Worm (Caenorhabditis elegans) whole organism, L1 larva: ENCODE results near the gene cyn-12.

Source experiments
- C04F5.9 ChIP-seq: sonication (generic microtip); optimal IDR thresholded peaks from 2 replicates; lab custom pipeline; 2016; ENCODE audit warnings: missing genetic modification characterization, missing compliant biosample characterization
- C34B4.2 ChIP-seq: sonication (generic microtip); optimal IDR thresholded peaks from 2 replicates; lab custom pipeline; 2017; ENCODE audit warnings: mild to moderate bottlenecking, missing genetic modification characterization, missing compliant biosample characterization
- Y116A8C.19 ChIP-seq: sonication (generic microtip); optimal IDR thresholded peaks from 2 replicates; lab custom pipeline; 2016; ENCODE audit warnings: missing compliant biosample characterization, missing genetic modification characterization, borderline replicate concordance
- alr-1 ChIP-seq: fragments of 200-800 bp; sonication (Bioruptor generic); optimal IDR thresholded peaks from 2 replicates; lab custom pipeline; 2018; ENCODE audit warnings: borderline replicate concordance, mild to moderate bottlenecking, missing genetic modification characterization, missing compliant biosample characterization
- aly-2 ChIP-seq: fragments of 150-350 bp; optimal IDR thresholded peaks from 2 replicates; lab custom pipeline; 2014; ENCODE audit warnings: missing biosample characterization, missing genetic modification characterization
- ama-1 ChIP-seq: fragments of 150-350 bp; optimal IDR thresholded peaks from 2 replicates; lab custom pipeline; 2014
- blmp-1 ChIP-seq: fragments of 150-350 bp; optimal IDR thresholded peaks from 2 replicates; lab custom pipeline; 2014; ENCODE audit warnings: missing biosample characterization, missing genetic modification characterization
- ceh-63 ChIP-seq: fragments of 200-800 bp; sonication (Bioruptor generic); optimal IDR thresholded peaks from 2 replicates; lab custom pipeline; 2018; ENCODE audit warnings: mild to moderate bottlenecking, missing genetic modification characterization, missing compliant biosample characterization
- ceh-8 ChIP-seq: fragments of 200-800 bp; sonication (Bioruptor generic); optimal IDR thresholded peaks from 2 replicates; lab custom pipeline; 2018; ENCODE audit warnings: mild to moderate bottlenecking, missing genetic modification characterization, moderate library complexity, missing compliant biosample characterization
- ceh-88 ChIP-seq: fragments of 200-800 bp; sonication (Bioruptor generic); IDR thresholded peaks from 2 replicates; pipeline ENCODE4 v1.3.6; 2022; ENCODE audit warnings: missing genetic modification characterization, missing compliant biosample characterization
- ceh-90 ChIP-seq: sonication (generic microtip); optimal IDR thresholded peaks from 2 replicates; lab custom pipeline; 2016; ENCODE audit warnings: missing genetic modification characterization, missing compliant biosample characterization
- dpl-1 ChIP-seq, 3 experiments: fragments of 150-350 bp in 2 of 3; sonication (generic microtip) in 1 of 3; optimal IDR thresholded peaks; 2 replicates each; lab custom pipeline; 2014 to 2017; ENCODE audit warnings: missing biosample characterization in 3 of 3, missing genetic modification characterization in 3 of 3, missing genetic modification reagents in 3 of 3
- efl-1 ChIP-seq, 4 experiments: fragments of 150-350 bp; optimal IDR thresholded peaks in 3 of 4; peaks in 1 of 4; 1 replicate in 1 of 4; 2 replicates in 3 of 4; lab custom pipeline; 2014; ENCODE audit warnings: missing biosample characterization in 2 of 4, missing genetic modification characterization in 2 of 4, missing genetic modification reagents in 2 of 4
- efl-3 ChIP-seq: fragments of 200-800 bp; sonication (Bioruptor generic); optimal IDR thresholded peaks from 2 replicates; lab custom pipeline; 2018; ENCODE audit warnings: mild to moderate bottlenecking, missing genetic modification characterization, missing compliant biosample characterization
- elt-3 ChIP-seq, 6 experiments: fragments of 150-350 bp in 1 of 6; sonication (generic microtip); optimal IDR thresholded peaks; 2 replicates each; lab custom pipeline; 2017 to 2018; ENCODE audit warnings: missing biosample characterization in 6 of 6, missing genetic modification characterization in 6 of 6, inconsistent platforms in 1 of 6
- ets-5 ChIP-seq: fragments of 200-800 bp; sonication (Bioruptor generic); IDR thresholded peaks from 2 replicates; pipeline ENCODE4 v1.3.6; 2022; ENCODE audit warnings: missing genetic modification characterization, missing compliant biosample characterization
- fos-1 ChIP-seq: fragments of 150-350 bp; optimal IDR thresholded peaks from 2 replicates; lab custom pipeline; 2014; ENCODE audit warnings: missing biosample characterization, missing genetic modification characterization
- hlh-17 ChIP-seq: fragments of 200-800 bp; sonication (Bioruptor generic); optimal IDR thresholded peaks from 2 replicates; lab custom pipeline; 2018; ENCODE audit warnings: missing genetic modification characterization, mild to moderate bottlenecking, missing compliant biosample characterization, moderate library complexity, borderline replicate concordance
- hpl-2 ChIP-seq: fragments of 150-350 bp; optimal IDR thresholded peaks from 2 replicates; lab custom pipeline; 2014; ENCODE audit warnings: missing biosample characterization, missing genetic modification reagents, missing genetic modification characterization
- irx-1 ChIP-seq: sonication (generic microtip); optimal IDR thresholded peaks from 2 replicates; lab custom pipeline; 2016; ENCODE audit warnings: missing genetic modification characterization, missing compliant biosample characterization
- isw-1 ChIP-seq: fragments of 200-800 bp; sonication (Bioruptor generic); IDR thresholded peaks from 2 replicates; pipeline ENCODE4 v1.3.6; 2022; ENCODE audit warnings: missing genetic modification characterization, missing compliant biosample characterization
- jun-1 ChIP-seq: fragments of 150-350 bp; optimal IDR thresholded peaks from 2 replicates; lab custom pipeline; 2014; ENCODE audit warnings: missing biosample characterization, missing genetic modification reagents, missing genetic modification characterization
- lin-13 ChIP-seq: fragments of 150-350 bp; optimal IDR thresholded peaks from 2 replicates; lab custom pipeline; 2014; ENCODE audit warnings: missing biosample characterization, missing genetic modification reagents, missing genetic modification characterization
- lin-14 ChIP-seq: fragments of 200-800 bp; sonication (Bioruptor generic); optimal IDR thresholded peaks from 2 replicates; lab custom pipeline; 2018; ENCODE audit warnings: mild to moderate bottlenecking, missing genetic modification characterization, moderate library complexity, missing compliant biosample characterization
- lin-15B ChIP-seq: fragments of 150-350 bp; sonication (generic microtip); optimal IDR thresholded peaks from 3 replicates; lab custom pipeline; 2014; ENCODE audit warnings: missing biosample characterization, missing genetic modification characterization
- lin-35 ChIP-seq, 2 experiments: fragments of 150-350 bp; optimal IDR thresholded peaks; 2 replicates each; lab custom pipeline; 2014; ENCODE audit warnings: missing biosample characterization in 2 of 2, missing genetic modification characterization in 2 of 2, missing genetic modification reagents in 2 of 2
- lin-39 ChIP-seq: fragments of 150-350 bp; optimal IDR thresholded peaks from 2 replicates; lab custom pipeline; 2014; ENCODE audit warnings: missing biosample characterization, missing genetic modification reagents, missing genetic modification characterization
- lir-3 ChIP-seq: sonication (generic microtip); optimal IDR thresholded peaks from 2 replicates; lab custom pipeline; 2016; ENCODE audit warnings: mild to moderate bottlenecking, missing genetic modification characterization, moderate library complexity, missing compliant biosample characterization; ENCODE audit not compliant: poor library complexity
- lsy-2 ChIP-seq, 2 experiments: fragments of 150-350 bp; optimal IDR thresholded peaks; 2 replicates each; lab custom pipeline; 2014; ENCODE audit warnings: missing biosample characterization in 2 of 2, missing genetic modification characterization in 2 of 2
- mab-9 ChIP-seq: fragments of 200-800 bp; sonication (Bioruptor generic); IDR thresholded peaks from 2 replicates; pipeline ENCODE4 v1.3.6; 2022; ENCODE audit warnings: missing genetic modification reagents, missing genetic modification characterization, missing compliant biosample characterization
- nhr-11 ChIP-seq: fragments of 150-350 bp; optimal IDR thresholded peaks from 2 replicates; lab custom pipeline; 2014; ENCODE audit warnings: missing biosample characterization, missing genetic modification characterization
- nhr-19 ChIP-seq: fragments of 200-800 bp; sonication (Bioruptor generic); conservative IDR thresholded peaks from 2 replicates; pipeline ENCODE4 v1.3.6; 2022; ENCODE audit warnings: missing genetic modification characterization, missing compliant biosample characterization
- nhr-237 ChIP-seq: fragments of 150-350 bp; optimal IDR thresholded peaks from 2 replicates; lab custom pipeline; 2014; ENCODE audit warnings: missing biosample characterization, missing genetic modification characterization
- nhr-28 ChIP-seq: fragments of 150-350 bp; optimal IDR thresholded peaks from 2 replicates; lab custom pipeline; 2014; ENCODE audit warnings: missing biosample characterization, missing genetic modification characterization
- nhr-47 ChIP-seq: sonication (generic microtip); optimal IDR thresholded peaks from 2 replicates; lab custom pipeline; 2016; ENCODE audit warnings: mild to moderate bottlenecking, missing genetic modification characterization, moderate library complexity, missing compliant biosample characterization
- nhr-71 ChIP-seq: sonication (generic microtip); optimal IDR thresholded peaks from 2 replicates; lab custom pipeline; 2016; ENCODE audit warnings: mild to moderate bottlenecking, missing genetic modification characterization, moderate library complexity, missing compliant biosample characterization
- nhr-76 ChIP-seq: sonication (generic microtip); optimal IDR thresholded peaks from 2 replicates; lab custom pipeline; 2017; ENCODE audit warnings: missing biosample characterization, missing genetic modification characterization
- nhr-85 ChIP-seq: sonication (generic microtip); peaks from one replicate; lab custom pipeline; 2016; ENCODE audit warnings: missing genetic modification characterization, inconsistent platforms, missing compliant biosample characterization
- nhr-90 ChIP-seq: sonication (generic microtip); optimal IDR thresholded peaks from 2 replicates; lab custom pipeline; 2016; ENCODE audit warnings: mild to moderate bottlenecking, missing genetic modification characterization, missing compliant biosample characterization; ENCODE audit not compliant: poor library complexity
- pax-3 ChIP-seq: fragments of 200-800 bp; sonication (Bioruptor generic); optimal IDR thresholded peaks from 2 replicates; lab custom pipeline; 2018; ENCODE audit warnings: mild to moderate bottlenecking, missing genetic modification characterization, moderate library complexity, missing compliant biosample characterization
- rnt-1 ChIP-seq: sonication (generic microtip); optimal IDR thresholded peaks from 2 replicates; lab custom pipeline; 2016; ENCODE audit warnings: mild to moderate bottlenecking, missing genetic modification characterization, moderate library complexity, missing compliant biosample characterization
- snpc-4 ChIP-seq: fragments of 150-350 bp; optimal IDR thresholded peaks from 2 replicates; lab custom pipeline; 2014; ENCODE audit warnings: missing biosample characterization, missing genetic modification characterization
- unc-130 ChIP-seq: fragments of 150-350 bp; optimal IDR thresholded peaks from 2 replicates; lab custom pipeline; 2017; ENCODE audit warnings: missing biosample characterization, missing genetic modification characterization, inconsistent platforms
- unc-62 ChIP-seq: fragments of 150-350 bp; optimal IDR thresholded peaks from 2 replicates; lab custom pipeline; 2014; ENCODE audit warnings: missing biosample characterization, missing genetic modification reagents, missing genetic modification characterization
- unc-98 ChIP-seq: fragments of 200-800 bp; sonication (Bioruptor generic); IDR thresholded peaks from 2 replicates; pipeline ENCODE4 v1.3.6; 2022; ENCODE audit warnings: missing genetic modification characterization, missing compliant biosample characterization
- vab-15 ChIP-seq: sonication (generic microtip); optimal IDR thresholded peaks from 2 replicates; lab custom pipeline; 2017; ENCODE audit warnings: missing genotype, mild to moderate bottlenecking, missing genetic modification characterization, missing compliant biosample characterization
- xbp-1 ChIP-seq: sonication (generic microtip); optimal IDR thresholded peaks from 2 replicates; lab custom pipeline; 2016; ENCODE audit warnings: missing genetic modification characterization, missing compliant biosample characterization
- zag-1 ChIP-seq: fragments of 150-350 bp; optimal IDR thresholded peaks from 2 replicates; lab custom pipeline; 2014; ENCODE audit warnings: missing biosample characterization, missing genetic modification characterization
- ztf-11 ChIP-seq, 2 experiments: sonication (generic microtip); optimal IDR thresholded peaks; 2 replicates each; lab custom pipeline; 2016 to 2017; ENCODE audit warnings: missing genetic modification characterization in 2 of 2, missing biosample characterization in 1 of 2, missing compliant biosample characterization in 1 of 2

The cyn-12 gene

DNA sequence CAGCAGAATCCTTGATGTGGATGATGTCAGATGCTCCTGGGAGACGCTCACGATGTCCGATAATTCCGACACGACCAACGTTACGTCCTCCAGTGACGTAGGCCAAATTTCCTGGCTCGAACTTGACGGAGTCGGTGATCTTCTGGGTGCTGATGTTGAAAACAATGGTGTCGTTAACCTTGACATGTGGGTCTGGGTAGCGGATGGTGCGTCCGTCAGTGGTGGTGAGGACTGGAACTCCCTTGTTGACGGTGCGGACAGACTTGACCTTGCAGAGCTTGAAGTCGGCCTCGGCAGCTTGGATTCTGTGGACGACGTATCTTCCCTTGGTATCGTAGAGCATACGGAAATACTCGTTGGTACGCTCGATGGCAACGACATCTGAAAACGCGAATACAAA is 49.0 kb downstream of the cyn-12 start:
- TF ChIP-seq lin-35 (GFP tag; optimal IDR thresholded peaks at IDR 0.05; lab: Kevin White, UChicago), result no peak
- no peak for TF ChIP-seq pax-3 (tag; lab: Kevin White, UChicago)
- TF ChIP-seq efl-1 (optimal IDR thresholded peaks at IDR 0.05; lab: Kevin White, UChicago), result no peak
- TF ChIP-seq efl-1 (GFP tag; optimal IDR thresholded peaks at IDR 0.05 in 1 of 2; lab: Kevin White, UChicago), result no peak
- TF ChIP-seq ceh-88, result no peak
- no peak for TF ChIP-seq unc-62 (GFP tag; lab: Kevin White, UChicago)
- TF ChIP-seq zag-1 (tag; lab: Kevin White, UChicago), result no peak
- no peak for TF ChIP-seq ceh-8 (GFP tag; lab: Kevin White, UChicago)
- no peak for TF ChIP-seq ceh-63 (GFP tag; lab: Kevin White, UChicago)
- TF ChIP-seq hpl-2, result no peak
- TF ChIP-seq alr-1 (tag; lab: Kevin White, UChicago), result no peak
- no peak for TF ChIP-seq ztf-11 (tag; optimal IDR thresholded peaks at IDR 0.05; lab: Kevin White, UChicago)
- TF ChIP-seq nhr-11 (tag; lab: Kevin White, UChicago), result no peak
- no peak for TF ChIP-seq lin-15B (tag; lab: Kevin White, UChicago)
- TF ChIP-seq nhr-76 (tag; lab: Kevin White, UChicago), result no peak
- TF ChIP-seq nhr-85 (tag; lab: Kevin White, UChicago), result no peak
- no peak for TF ChIP-seq irx-1 (tag; lab: Kevin White, UChicago)
- TF ChIP-seq ceh-90 (tag; lab: Kevin White, UChicago), result no peak
- no peak for TF ChIP-seq hlh-17 (GFP tag; lab: Kevin White, UChicago)
- TF ChIP-seq lin-13 (GFP tag; lab: Kevin White, UChicago), result no peak
- TF ChIP-seq mab-9 (GFP tag; lab: Robert Waterston, UW), result no peak

DNA sequence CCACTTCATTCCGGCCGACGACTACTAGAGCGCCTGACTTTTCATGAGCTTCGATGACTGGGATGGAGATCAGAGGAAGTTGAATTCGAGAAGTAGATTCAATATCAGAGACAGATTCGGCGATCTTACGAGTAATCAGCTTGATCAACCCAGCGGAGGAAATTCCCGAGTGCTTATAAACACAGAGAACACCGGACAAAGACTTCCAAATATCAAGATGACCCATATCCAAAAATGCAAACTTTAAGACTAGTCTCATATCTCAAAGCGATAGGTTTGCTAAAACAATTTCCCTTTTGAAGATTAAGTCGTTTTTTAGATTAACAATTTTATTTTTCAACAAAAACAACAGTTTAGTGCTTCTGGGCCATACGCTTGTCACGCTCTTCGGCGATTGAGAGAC is 49.6 kb downstream of the cyn-12 start, which contains the start of gene Y43B11AR.3:
Y43B11AR.3 (minus strand) TSS at position 335 of the 403 bp plus-strand sequence.
- TF ChIP-seq ceh-8 (GFP tag; lab: Kevin White, UChicago), result no peak
- TF ChIP-seq C04F5.9 (tag; lab: Kevin White, UChicago), result no peak
- no peak for TF ChIP-seq ets-5 (GFP tag; lab: Robert Waterston, UW)
- TF ChIP-seq lsy-2 (tag; optimal IDR thresholded peaks at IDR 0.05; lab: Kevin White, UChicago), result peak in 1 of 2 experiments; percentile 14
- TF ChIP-seq lin-14, result no peak
- peak; percentile 56 for TF ChIP-seq nhr-85 (tag; lab: Kevin White, UChicago)
- TF ChIP-seq fos-1, result peak; percentile 44
- no peak for TF ChIP-seq isw-1 (GFP tag; lab: Robert Waterston, UW)
- no peak for TF ChIP-seq alr-1 (tag; lab: Kevin White, UChicago)
- peak; percentile 34 for TF ChIP-seq nhr-90
- no peak for TF ChIP-seq dpl-1 (GFP tag; optimal IDR thresholded peaks at IDR 0.05; lab: Kevin White, UChicago)
- TF ChIP-seq lin-39 (tag; lab: Kevin White, UChicago), result no peak
- no peak for TF ChIP-seq lin-13 (GFP tag; lab: Kevin White, UChicago)
- TF ChIP-seq vab-15, result no peak
- TF ChIP-seq nhr-47 (tag; lab: Kevin White, UChicago), result peak; percentile 8
- TF ChIP-seq elt-3 (tag; optimal IDR thresholded peaks at IDR 0.05; lab: Kevin White, UChicago), result no peak
- TF ChIP-seq rnt-1, result peak; percentile 30
- no peak for TF ChIP-seq snpc-4 (tag; lab: Kevin White, UChicago)
- TF ChIP-seq lir-3, result no peak
- no peak for TF ChIP-seq jun-1 (tag; lab: Kevin White, UChicago)
- peak; percentile 9 to 12 for TF ChIP-seq efl-1 (optimal IDR thresholded peaks at IDR 0.05; lab: Kevin White, UChicago)
- TF ChIP-seq efl-1 (GFP tag; optimal IDR thresholded peaks at IDR 0.05 in 1 of 2; lab: Kevin White, UChicago), result peak in 1 of 2 experiments; percentile 22
- no peak for TF ChIP-seq pax-3 (tag; lab: Kevin White, UChicago)
- no peak for TF ChIP-seq hpl-2
- TF ChIP-seq nhr-28, result no peak
- TF ChIP-seq blmp-1 (tag; lab: Kevin White, UChicago), result no peak
- no peak for TF ChIP-seq zag-1 (tag; lab: Kevin White, UChicago)
- TF ChIP-seq unc-98 (GFP tag; lab: Robert Waterston, UW), result no peak
- TF ChIP-seq Y116A8C.19 (tag; lab: Kevin White, UChicago), result no peak
- no peak for TF ChIP-seq C34B4.2
- no peak for TF ChIP-seq nhr-237 (tag; lab: Kevin White, UChicago)
- TF ChIP-seq aly-2 (tag; lab: Kevin White, UChicago), result peak; percentile 78
- peak; percentile 46 for TF ChIP-seq nhr-71 (tag; lab: Kevin White, UChicago)
- no peak for TF ChIP-seq xbp-1 (tag; lab: Kevin White, UChicago)
- no peak for TF ChIP-seq nhr-19 (GFP tag; lab: Robert Waterston, UW)
- peak; percentile 49 for TF ChIP-seq ama-1 (lab: Kevin White, UChicago)
- no peak for TF ChIP-seq ceh-90 (tag; lab: Kevin White, UChicago)
- no peak for TF ChIP-seq unc-130 (tag; lab: Kevin White, UChicago)
- TF ChIP-seq efl-3 (GFP tag; lab: Kevin White, UChicago), result no peak
